Fruit fly (Drosophila melanogaster) whole organism, embryonic: ENCODE measurements around the gene CG8641.

ENCODE experiments used
- CG7271 ChIP-seq: fragments of 200-800 bp; sonication (Bioruptor generic); optimal IDR thresholded peaks from 2 replicates; lab custom pipeline; 2018; ENCODE audit warnings: missing biosample characterization, mild to moderate bottlenecking, missing genetic modification characterization, moderate library complexity
- emc ChIP-seq: fragments of 200-800 bp; sonication (Bioruptor generic); optimal IDR thresholded peaks from 2 replicates; lab custom pipeline; 2016; ENCODE audit warnings: missing biosample characterization, missing genetic modification characterization

DNA sequence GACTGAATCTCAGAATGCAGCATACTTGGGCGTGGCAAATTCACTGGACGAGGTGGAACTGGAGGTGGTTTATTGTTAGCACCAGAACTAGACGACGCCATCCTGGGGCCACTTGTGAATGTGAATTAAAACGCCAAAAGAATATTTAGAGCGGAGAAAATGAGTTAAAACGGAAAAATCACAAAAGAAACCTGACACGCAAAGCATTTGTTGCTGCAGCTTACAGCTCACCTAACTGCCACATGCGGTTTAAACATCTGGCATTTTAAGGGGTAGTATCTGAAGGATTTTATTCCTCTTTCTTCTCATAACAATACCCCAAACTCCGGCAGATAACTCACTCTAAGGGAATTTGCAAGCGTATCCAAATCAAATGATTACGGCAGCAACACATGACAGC is 2.1 kb downstream of the CG8641 start, which contains the start of gene CG34030:
- no peak for TF ChIP-seq CG7271 (tag; lab: Kevin White, UChicago)
- no peak for TF ChIP-seq emc (GFP tag; lab: Kevin White, UChicago)
